Worm (Caenorhabditis elegans): ENCODE data around the gene cox-15.
A peak's percentile ranks its signal among the peaks of the same experiment; 100 is the strongest.

The cox-15 gene

DNA sequence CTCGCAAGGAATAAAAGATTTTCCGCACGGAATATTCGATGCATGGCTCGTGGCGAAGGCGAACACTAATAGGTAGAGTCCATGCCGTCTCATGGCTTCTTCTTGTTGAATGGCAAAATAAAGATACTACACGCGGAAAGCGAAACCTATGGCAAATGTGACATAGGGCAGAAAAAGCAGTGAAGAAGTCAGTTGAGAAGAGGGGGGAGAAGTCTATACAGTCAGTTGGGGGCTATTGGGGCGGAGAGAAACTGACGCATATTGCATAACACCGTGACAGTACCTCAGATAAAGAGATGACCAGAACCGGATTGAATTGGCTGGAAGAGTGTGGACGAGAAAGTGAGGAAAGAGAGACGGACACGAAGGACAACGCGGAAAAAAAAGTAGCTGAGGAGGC is 12.7 kb upstream of the cox-15 start, which contains the start of gene T06D8.10:
Gene T06D8.10, minus strand, starts transcription at position 101 of the 400 bp plus-strand sequence.
- TF ChIP-seq unc-55 (GFP tag; optimal IDR thresholded peaks at IDR 0.05): no peak
- TF ChIP-seq ztf-1 (GFP tag; conservative IDR thresholded peaks at IDR 0.05): no peak
- TF ChIP-seq lin-11 (tag; optimal IDR thresholded peaks at IDR 0.05): no peak
- no peak for TF ChIP-seq skn-1 (tag; optimal IDR thresholded peaks at IDR 0.05)
- no peak for TF ChIP-seq nhr-77 (tag; optimal IDR thresholded peaks at IDR 0.05)
- TF ChIP-seq mbf-1 (tag; optimal IDR thresholded peaks at IDR 0.05): no peak
- no peak for TF ChIP-seq aly-2 (tag; optimal IDR thresholded peaks at IDR 0.05)
- no peak for TF ChIP-seq Y55F3AM.14 (GFP tag; optimal IDR thresholded peaks at IDR 0.05)
- no peak for TF ChIP-seq fos-1 (tag; optimal IDR thresholded peaks at IDR 0.05)
- no peak for TF ChIP-seq nhr-25 (tag; optimal IDR thresholded peaks at IDR 0.05)
- no peak for TF ChIP-seq egl-27 (tag; optimal IDR thresholded peaks at IDR 0.05)
- TF ChIP-seq nhr-129 (tag; optimal IDR thresholded peaks at IDR 0.05): no peak
- TF ChIP-seq lin-39 (tag; optimal IDR thresholded peaks at IDR 0.05): no peak
- no peak for TF ChIP-seq elt-1 (tag; optimal IDR thresholded peaks at IDR 0.05)
- no peak for TF ChIP-seq nhr-21 (tag; optimal IDR thresholded peaks at IDR 0.05)
- no peak for TF ChIP-seq nhr-12 (tag; optimal IDR thresholded peaks at IDR 0.05)

DNA sequence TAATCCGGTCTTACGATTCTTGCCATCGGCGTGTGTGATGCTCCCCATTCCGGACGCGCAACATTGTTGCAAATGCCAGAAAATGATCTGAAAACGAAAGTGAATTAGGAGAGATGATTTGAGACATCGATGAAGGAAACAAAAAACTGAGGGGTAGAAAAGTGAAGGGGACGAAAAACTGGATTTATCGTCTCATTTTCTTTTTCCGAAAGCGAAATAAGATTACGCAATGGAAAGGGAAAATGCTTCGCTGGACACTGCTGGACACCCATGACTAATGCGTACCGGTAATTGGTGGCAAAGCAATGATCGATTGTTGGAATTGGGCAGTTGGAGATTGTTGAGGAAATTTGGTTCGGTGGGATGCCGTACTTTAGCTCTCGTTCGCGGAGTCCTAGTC is 11.8 kb upstream of the cox-15 start:
- TF ChIP-seq nhr-6 (tag; optimal IDR thresholded peaks at IDR 0.05): no peak
- TF ChIP-seq sem-4 (tag; optimal IDR thresholded peaks at IDR 0.05): no peak
- no peak for TF ChIP-seq nhr-12 (tag; optimal IDR thresholded peaks at IDR 0.05)
- no peak for TF ChIP-seq mbf-1 (tag; optimal IDR thresholded peaks at IDR 0.05)
- no peak for TF ChIP-seq lin-11 (tag; optimal IDR thresholded peaks at IDR 0.05)
- peak; percentile 82 for TF ChIP-seq blmp-1 (tag; optimal IDR thresholded peaks at IDR 0.05; ENCODE audit: insufficient read depth)
- TF ChIP-seq nhr-25 (tag; optimal IDR thresholded peaks at IDR 0.05): no peak
- TF ChIP-seq elt-1 (tag; optimal IDR thresholded peaks at IDR 0.05): no peak
- no peak for TF ChIP-seq R02D3.7 (tag; optimal IDR thresholded peaks at IDR 0.05)

DNA sequence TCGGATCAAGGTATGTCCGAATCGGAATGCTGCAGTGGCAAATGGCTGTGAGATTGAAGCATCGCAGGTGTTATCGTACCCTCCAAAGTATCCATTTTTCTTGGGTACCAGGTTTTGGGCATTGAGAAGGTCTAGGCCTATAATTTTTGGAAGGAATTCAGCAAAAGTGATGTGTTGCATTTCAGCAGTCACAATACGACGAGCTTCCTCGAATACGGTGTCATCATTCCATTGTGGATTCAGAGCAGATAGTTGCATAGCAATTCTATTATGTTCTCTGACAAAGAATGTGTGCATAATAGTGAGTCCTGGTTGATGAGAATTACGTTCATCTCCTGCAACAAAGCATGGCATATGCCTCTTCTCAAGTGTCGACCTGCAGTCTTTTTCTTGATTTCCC is 8.2 kb upstream of the cox-15 start:
- TF ChIP-seq nhr-6 (tag; optimal IDR thresholded peaks at IDR 0.05): no peak
- TF ChIP-seq elt-1 (tag; optimal IDR thresholded peaks at IDR 0.05): no peak
- no peak for TF ChIP-seq F13H6.1 (tag; optimal IDR thresholded peaks at IDR 0.05)
- no peak for TF ChIP-seq zag-1 (tag; optimal IDR thresholded peaks at IDR 0.05)
- no peak for TF ChIP-seq nhr-237 (tag; optimal IDR thresholded peaks at IDR 0.05)
- TF ChIP-seq nhr-25 (tag; optimal IDR thresholded peaks at IDR 0.05): no peak
- TF ChIP-seq ama-1 (optimal IDR thresholded peaks at IDR 0.05): no peak
- TF ChIP-seq ztf-1 (GFP tag; conservative IDR thresholded peaks at IDR 0.05): no peak
- no peak for TF ChIP-seq egl-27 (tag; optimal IDR thresholded peaks at IDR 0.05)

DNA sequence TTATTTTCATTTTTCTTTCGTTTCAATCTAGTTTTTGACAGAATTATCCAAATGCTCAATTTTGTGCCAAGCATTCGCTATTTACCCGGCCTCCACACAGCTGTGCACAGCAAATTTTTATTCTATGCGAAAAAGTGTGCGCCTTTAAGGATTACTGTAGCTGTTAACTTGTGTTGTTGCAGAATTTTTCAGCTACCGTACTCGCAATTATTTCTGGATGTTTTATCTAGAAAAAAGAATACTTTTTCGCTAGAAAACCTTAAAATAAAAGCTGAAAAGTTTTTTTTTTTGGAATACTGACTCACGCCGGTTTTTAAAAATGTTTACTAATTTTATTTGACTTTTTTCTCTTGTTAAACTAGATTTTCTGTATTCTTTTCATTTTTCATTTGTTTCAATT is 6.7 kb upstream of the cox-15 start:
- no peak for TF ChIP-seq alr-1 (tag; optimal IDR thresholded peaks at IDR 0.05)
- TF ChIP-seq lin-11 (tag; optimal IDR thresholded peaks at IDR 0.05): no peak
- TF ChIP-seq ztf-11 (tag; optimal IDR thresholded peaks at IDR 0.05): no peak
- no peak for TF ChIP-seq lsy-2 (tag; optimal IDR thresholded peaks at IDR 0.05)
- TF ChIP-seq egl-27 (tag; optimal IDR thresholded peaks at IDR 0.05): no peak

DNA sequence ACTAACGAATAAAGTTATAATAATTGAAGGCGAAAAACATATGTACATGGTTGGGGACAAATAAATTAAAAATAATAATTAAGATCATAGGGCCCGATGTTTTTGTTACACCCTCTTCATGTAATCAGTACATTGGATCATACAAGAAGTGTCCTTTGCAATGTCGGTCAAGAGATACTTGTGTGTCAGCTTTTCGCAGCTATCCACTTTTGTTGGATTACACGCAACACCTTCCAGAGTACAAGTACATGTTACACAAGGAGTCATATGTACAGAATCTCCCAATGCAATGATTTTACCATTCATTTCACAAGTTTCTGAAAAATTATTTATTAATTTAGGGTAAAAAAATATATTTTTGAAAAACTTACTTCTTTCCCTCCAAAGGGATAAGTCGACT is 6.2 kb upstream of the cox-15 start:
- TF ChIP-seq alr-1 (tag; optimal IDR thresholded peaks at IDR 0.05) (no peak), lin-13 (GFP tag; optimal IDR thresholded peaks at IDR 0.05) (no peak), nhr-23 (tag; optimal IDR thresholded peaks at IDR 0.05) (no peak)

DNA sequence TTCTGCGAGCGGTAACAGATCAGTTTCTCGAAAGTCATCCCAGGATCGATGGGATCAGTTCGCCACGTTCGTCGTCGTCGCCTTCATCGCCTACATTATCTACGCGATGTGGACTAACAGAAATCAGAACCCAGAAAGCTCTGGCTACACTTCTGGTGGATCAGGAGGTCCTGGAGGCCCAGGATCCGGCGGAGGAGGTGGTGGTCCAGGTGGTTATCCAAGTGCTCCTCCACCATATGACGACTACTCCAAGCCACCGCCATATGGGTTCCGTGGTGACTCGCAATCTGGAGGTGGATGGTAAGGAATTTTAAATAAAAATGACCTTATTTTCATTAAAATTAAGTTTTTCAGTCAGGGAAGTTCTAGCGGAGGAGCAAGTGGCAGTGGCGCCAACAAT is 5.5 kb upstream of the cox-15 start:
- no peak for TF ChIP-seq nhr-10 (tag; optimal IDR thresholded peaks at IDR 0.05)
- no peak for TF ChIP-seq dmd-4 (tag; optimal IDR thresholded peaks at IDR 0.05)
- TF ChIP-seq ama-1 (optimal IDR thresholded peaks at IDR 0.05): no peak
- TF ChIP-seq ztf-1 (GFP tag; conservative IDR thresholded peaks at IDR 0.05): no peak
- TF ChIP-seq unc-62 (GFP tag; optimal IDR thresholded peaks at IDR 0.05): no peak
- TF ChIP-seq F13H6.1 (tag; optimal IDR thresholded peaks at IDR 0.05): no peak
- TF ChIP-seq C34F6.9 (tag; optimal IDR thresholded peaks at IDR 0.05): no peak
- TF ChIP-seq nhr-23 (tag; optimal IDR thresholded peaks at IDR 0.05): no peak
- no peak for TF ChIP-seq lsy-2 (tag; optimal IDR thresholded peaks at IDR 0.05)
- TF ChIP-seq alr-1 (tag; optimal IDR thresholded peaks at IDR 0.05): no peak
- no peak for TF ChIP-seq skn-1 (tag; optimal IDR thresholded peaks at IDR 0.05)
- TF ChIP-seq nhr-129 (tag; optimal IDR thresholded peaks at IDR 0.05): no peak
- no peak for TF ChIP-seq ztf-11 (tag; optimal IDR thresholded peaks at IDR 0.05)
- no peak for TF ChIP-seq blmp-1 (tag; optimal IDR thresholded peaks at IDR 0.05; ENCODE audit: insufficient read depth)
- TF ChIP-seq peb-1 (tag; optimal IDR thresholded peaks at IDR 0.05): no peak
- no peak for TF ChIP-seq nhr-77 (tag; optimal IDR thresholded peaks at IDR 0.05)
- no peak for TF ChIP-seq nhr-25 (tag; optimal IDR thresholded peaks at IDR 0.05)
- TF ChIP-seq lin-13 (GFP tag; optimal IDR thresholded peaks at IDR 0.05): no peak
- TF ChIP-seq elt-1 (tag; optimal IDR thresholded peaks at IDR 0.05): no peak
- TF ChIP-seq mdl-1 (tag; optimal IDR thresholded peaks at IDR 0.05): no peak

Measured in whole organism, L2 larva.